Worm (Caenorhabditis elegans) whole organism, L2 larva: ENCODE results near the gene C08F11.3.

Experiments
- C34F6.9 ChIP-seq: fragments of 150-350 bp; optimal IDR thresholded peaks from 2 replicates; lab custom pipeline; 2014; ENCODE audit warnings: missing biosample characterization, missing genetic modification characterization
- F13H6.1 ChIP-seq: sonication (generic microtip); optimal IDR thresholded peaks from 2 replicates; lab custom pipeline; 2016; ENCODE audit warnings: missing genetic modification characterization, missing compliant biosample characterization
- R02D3.7 ChIP-seq: fragments of 150-350 bp; optimal IDR thresholded peaks from 2 replicates; lab custom pipeline; 2014; ENCODE audit warnings: missing biosample characterization, missing genetic modification characterization
- Y55F3AM.14 ChIP-seq: fragments of 200-800 bp; sonication (Bioruptor generic); optimal IDR thresholded peaks from 2 replicates; lab custom pipeline; 2018; ENCODE audit warnings: mild to moderate bottlenecking, missing genetic modification characterization, missing compliant biosample characterization
- ZK546.5 ChIP-seq: sonication (generic microtip); optimal IDR thresholded peaks from 2 replicates; lab custom pipeline; 2017; ENCODE audit warnings: missing biosample characterization, missing genetic modification characterization
- alr-1 ChIP-seq: fragments of 150-350 bp; optimal IDR thresholded peaks from 2 replicates; lab custom pipeline; 2014; ENCODE audit warnings: missing biosample characterization, missing genetic modification characterization
- aly-2 ChIP-seq: fragments of 150-350 bp; optimal IDR thresholded peaks from 2 replicates; lab custom pipeline; 2014; ENCODE audit warnings: missing biosample characterization, missing genetic modification characterization
- ama-1 ChIP-seq: fragments of 150-350 bp; optimal IDR thresholded peaks from 2 replicates; lab custom pipeline; 2018; ENCODE audit warnings: inconsistent platforms
- blmp-1 ChIP-seq: sonication (generic microtip); optimal IDR thresholded peaks from 2 replicates; lab custom pipeline; 2017; ENCODE audit warnings: missing genetic modification characterization, mild to moderate bottlenecking, missing compliant biosample characterization, antibody characterized with exemption, moderate library complexity; ENCODE audit not compliant: insufficient read depth
- ceh-16 ChIP-seq: fragments of 150-350 bp; optimal IDR thresholded peaks from 2 replicates; lab custom pipeline; 2014; ENCODE audit warnings: missing biosample characterization, missing genetic modification characterization
- ceh-82 ChIP-seq: fragments of 150-350 bp; optimal IDR thresholded peaks from 2 replicates; lab custom pipeline; 2014; ENCODE audit warnings: missing biosample characterization, missing genetic modification characterization
- crh-2 ChIP-seq: sonication (generic microtip); optimal IDR thresholded peaks from 2 replicates; lab custom pipeline; 2017; ENCODE audit warnings: missing biosample characterization, missing genetic modification characterization
- egl-27 ChIP-seq: sonication (generic microtip); optimal IDR thresholded peaks from 3 replicates; lab custom pipeline; 2017; ENCODE audit warnings: missing biosample characterization, missing genetic modification reagents, missing genetic modification characterization
- elt-1 ChIP-seq: fragments of 150-350 bp; optimal IDR thresholded peaks from 2 replicates; lab custom pipeline; 2014; ENCODE audit warnings: missing biosample characterization, missing genetic modification characterization
- fos-1 ChIP-seq: fragments of 150-350 bp; optimal IDR thresholded peaks from 2 replicates; lab custom pipeline; 2014; ENCODE audit warnings: missing biosample characterization, missing genetic modification characterization
- gmeb-1 ChIP-seq: fragments of 150-350 bp; optimal IDR thresholded peaks from 2 replicates; lab custom pipeline; 2014; ENCODE audit warnings: missing biosample characterization, missing genetic modification characterization
- lin-11 ChIP-seq: fragments of 150-350 bp; sonication (generic microtip); optimal IDR thresholded peaks from 2 replicates; lab custom pipeline; 2014; ENCODE audit warnings: missing biosample characterization, missing genetic modification characterization, inconsistent platforms, mixed read lengths
- lin-13 ChIP-seq: fragments of 150-350 bp; optimal IDR thresholded peaks from 2 replicates; lab custom pipeline; 2014; ENCODE audit warnings: missing biosample characterization, missing genetic modification reagents, missing genetic modification characterization
- mab-5 ChIP-seq: fragments of 150-350 bp; optimal IDR thresholded peaks from 2 replicates; lab custom pipeline; 2014; ENCODE audit warnings: missing biosample characterization, missing genetic modification characterization
- mdl-1 ChIP-seq, 2 experiments: fragments of 150-350 bp in 1 of 2; sonication (generic microtip) in 1 of 2; optimal IDR thresholded peaks; 2 replicates each; lab custom pipeline; 2017; ENCODE audit warnings: missing biosample characterization in 2 of 2, missing genetic modification characterization in 2 of 2
- nhr-12 ChIP-seq: fragments of 150-350 bp; optimal IDR thresholded peaks from 2 replicates; lab custom pipeline; 2014; ENCODE audit warnings: missing biosample characterization, missing genetic modification characterization
- nhr-129 ChIP-seq: fragments of 150-350 bp; optimal IDR thresholded peaks from 2 replicates; lab custom pipeline; 2014; ENCODE audit warnings: missing biosample characterization, missing genetic modification characterization
- nhr-21 ChIP-seq: fragments of 150-350 bp; optimal IDR thresholded peaks from 2 replicates; lab custom pipeline; 2014; ENCODE audit warnings: missing biosample characterization, missing genetic modification characterization
- nhr-23 ChIP-seq: fragments of 150-350 bp; optimal IDR thresholded peaks from 2 replicates; lab custom pipeline; 2014; ENCODE audit warnings: missing biosample characterization, missing genetic modification reagents, missing genetic modification characterization
- nhr-237 ChIP-seq: fragments of 150-350 bp; optimal IDR thresholded peaks from 2 replicates; lab custom pipeline; 2014; ENCODE audit warnings: missing biosample characterization, missing genetic modification characterization
- nhr-25 ChIP-seq: fragments of 150-350 bp; sonication (generic microtip); optimal IDR thresholded peaks from 3 replicates; lab custom pipeline; 2014; ENCODE audit warnings: missing biosample characterization, missing genetic modification characterization
- nhr-6 ChIP-seq: fragments of 150-350 bp; optimal IDR thresholded peaks from 2 replicates; lab custom pipeline; 2014; ENCODE audit warnings: missing biosample characterization, missing genetic modification characterization
- nhr-77 ChIP-seq: fragments of 150-350 bp; optimal IDR thresholded peaks from 2 replicates; lab custom pipeline; 2014; ENCODE audit warnings: missing biosample characterization, missing genetic modification characterization
- peb-1 ChIP-seq: fragments of 150-350 bp; optimal IDR thresholded peaks from 2 replicates; lab custom pipeline; 2014; ENCODE audit warnings: missing biosample characterization, missing genetic modification characterization
- sem-4 ChIP-seq: fragments of 150-350 bp; optimal IDR thresholded peaks from 2 replicates; lab custom pipeline; 2014; ENCODE audit warnings: missing biosample characterization, missing genetic modification reagents, missing genetic modification characterization
- sma-3 ChIP-seq: sonication (generic microtip); optimal IDR thresholded peaks from 2 replicates; lab custom pipeline; 2016; ENCODE audit warnings: missing genetic modification reagents, missing genetic modification characterization, missing compliant biosample characterization
- sma-9 ChIP-seq, 2 experiments: fragments of 150-350 bp in 1 of 2; sonication (generic microtip) in 1 of 2; optimal IDR thresholded peaks; 2 replicates each; lab custom pipeline; 2014 to 2016; ENCODE audit warnings: missing genetic modification characterization in 2 of 2, mild to moderate bottlenecking in 1 of 2, missing biosample characterization in 1 of 2, missing compliant biosample characterization in 1 of 2, missing genetic modification reagents in 1 of 2, moderate library complexity in 1 of 2
- unc-39 ChIP-seq: fragments of 150-350 bp; optimal IDR thresholded peaks from 2 replicates; lab custom pipeline; 2014; ENCODE audit warnings: missing biosample characterization, missing genetic modification characterization
- unc-55 ChIP-seq: fragments of 150-350 bp; sonication (generic microtip); optimal IDR thresholded peaks from 3 replicates; lab custom pipeline; 2014; ENCODE audit warnings: missing biosample characterization, missing genetic modification reagents, missing genetic modification characterization
- ztf-1 ChIP-seq: fragments of 200-800 bp; sonication (Bioruptor generic); conservative IDR thresholded peaks from 2 replicates; pipeline ENCODE4 v1.3.6; 2022; ENCODE audit warnings: missing genetic modification characterization, missing compliant biosample characterization
- ztf-11 ChIP-seq: sonication (generic microtip); optimal IDR thresholded peaks from 2 replicates; lab custom pipeline; 2017; ENCODE audit warnings: missing biosample characterization, missing genetic modification characterization
- ztf-4 ChIP-seq: fragments of 150-350 bp; optimal IDR thresholded peaks from 2 replicates; lab custom pipeline; 2014; ENCODE audit warnings: missing biosample characterization, missing genetic modification characterization

The C08F11.3 gene

DNA sequence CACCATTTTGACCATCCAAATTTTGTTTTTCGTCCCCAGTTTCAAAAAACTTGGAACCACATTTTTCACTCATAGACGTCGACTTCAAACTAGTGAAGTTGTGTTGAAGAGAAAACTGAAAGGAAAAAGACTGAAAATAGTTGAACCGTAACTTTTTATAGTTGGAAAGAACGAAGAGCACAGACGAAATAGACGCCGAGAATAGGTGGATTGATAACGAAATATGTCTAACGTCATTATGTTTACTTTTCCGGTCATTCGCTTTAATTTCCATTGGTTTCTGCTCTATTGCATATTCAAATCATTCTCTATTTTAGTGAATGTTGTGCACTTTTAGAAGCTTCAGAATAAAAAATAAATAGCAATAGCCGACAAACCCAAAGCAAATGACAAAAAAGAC lies 9.5 kb upstream of the C08F11.3 start, which contains the start of gene C08F11.13:
TSS of gene C08F11.13 (minus strand) at position 138 of the 400 bp plus-strand sequence.
- TF ChIP-seq C34F6.9 (tag; lab: Kevin White, UChicago) (no peak), lin-13 (GFP tag; lab: Kevin White, UChicago) (no peak), nhr-21 (tag; lab: Kevin White, UChicago) (no peak), nhr-129 (tag; lab: Kevin White, UChicago) (peak; percentile 12), nhr-25 (tag; lab: Kevin White, UChicago) (no peak), egl-27 (tag; lab: Kevin White, UChicago) (no peak), fos-1 (peak; percentile 43), nhr-6 (tag; lab: Kevin White, UChicago) (no peak), F13H6.1 (tag; lab: Kevin White, UChicago) (no peak), ceh-16 (tag; lab: Kevin White, UChicago) (no peak), blmp-1 (no peak), unc-39 (tag; lab: Kevin White, UChicago) (no peak), unc-55 (GFP tag; lab: Kevin White, UChicago) (no peak), ztf-11 (no peak), sem-4 (tag; lab: Kevin White, UChicago) (no peak), mab-5 (tag; lab: Kevin White, UChicago) (no peak), gmeb-1 (tag; lab: Kevin White, UChicago) (peak; percentile 18), peb-1 (tag; lab: Kevin White, UChicago) (no peak), nhr-23 (no peak), sma-9 (GFP tag; optimal IDR thresholded peaks at IDR 0.05; lab: Kevin White, UChicago) (peak; percentile 60), sma-9 (tag; optimal IDR thresholded peaks at IDR 0.05; lab: Kevin White, UChicago) (no peak)

- TF ChIP-seq fos-1 (no peak), nhr-237 (tag; lab: Kevin White, UChicago) (no peak), nhr-12 (tag; lab: Kevin White, UChicago) (no peak), blmp-1 (no peak), ama-1 (lab: Kevin White, UChicago) (no peak), unc-39 (tag; lab: Kevin White, UChicago) (no peak), alr-1 (tag; lab: Kevin White, UChicago) (no peak), ceh-82 (tag; lab: Kevin White, UChicago) (no peak), crh-2 (no peak), ztf-11 (no peak), elt-1 (no peak), mdl-1 (tag; optimal IDR thresholded peaks at IDR 0.05; lab: Kevin White, UChicago) (no peak), F13H6.1 (tag; lab: Kevin White, UChicago) (no peak), ceh-16 (tag; lab: Kevin White, UChicago) (no peak), C34F6.9 (tag; lab: Kevin White, UChicago) (no peak), sma-9 (GFP tag; optimal IDR thresholded peaks at IDR 0.05; lab: Kevin White, UChicago) (no peak), sma-9 (tag; optimal IDR thresholded peaks at IDR 0.05; lab: Kevin White, UChicago) (no peak), nhr-77 (tag; lab: Kevin White, UChicago) (no peak), peb-1 (tag; lab: Kevin White, UChicago) (no peak), nhr-23 (no peak), ztf-1 (GFP tag; lab: Robert Waterston, UW) (no peak)
These were observed 4.2 kb downstream of the C08F11.3 start, which contains the start of gene C08F11.1 for ce11 chrIV:13623533-13623932. TSS of gene C08F11.1 (plus strand) at chrIV:13623833.

ce11 chrIV:13626469-13626868 lies 7.2 kb downstream of the C08F11.3 start, which contains the start of gene sru-21:
TSS of gene sru-21 (plus strand) at chrIV:13626769.
- TF ChIP-seq mdl-1 (tag; optimal IDR thresholded peaks at IDR 0.05; lab: Kevin White, UChicago) = no peak
- no peak for TF ChIP-seq ztf-4 (tag; lab: Kevin White, UChicago)
- no peak for TF ChIP-seq F13H6.1 (tag; lab: Kevin White, UChicago)
- TF ChIP-seq lin-11 (tag; lab: Kevin White, UChicago) = no peak
- TF ChIP-seq nhr-21 (tag; lab: Kevin White, UChicago) = no peak
- TF ChIP-seq sma-9 (GFP tag; optimal IDR thresholded peaks at IDR 0.05; lab: Kevin White, UChicago) = no peak
- TF ChIP-seq sma-9 (tag; optimal IDR thresholded peaks at IDR 0.05; lab: Kevin White, UChicago) = no peak
- TF ChIP-seq unc-55 (GFP tag; lab: Kevin White, UChicago) = no peak
- TF ChIP-seq blmp-1 = no peak
- no peak for TF ChIP-seq sma-3 (GFP tag; lab: Kevin White, UChicago)
- TF ChIP-seq, all 48 proteins: peak for 0

DNA sequence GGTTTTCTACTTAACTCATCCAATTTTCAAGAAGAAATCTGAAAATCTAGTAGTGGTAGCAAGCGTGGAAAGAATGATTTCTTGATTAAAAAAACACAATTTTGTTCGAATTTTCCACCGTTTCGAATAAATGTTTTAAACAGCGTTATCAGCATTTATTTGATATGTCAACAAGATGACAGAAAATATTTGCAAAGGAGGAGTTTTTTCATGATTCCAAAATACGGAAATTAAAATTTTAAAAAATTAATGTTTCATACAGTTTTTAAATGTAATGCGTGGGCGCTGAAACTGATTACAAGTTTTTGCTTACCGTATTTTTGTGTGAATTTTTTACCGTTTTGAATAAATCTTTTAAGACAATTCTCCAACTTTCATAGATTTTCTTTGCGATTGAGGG lies 13.3 kb downstream of the C08F11.3 start:
- no peak for TF ChIP-seq fos-1
- TF ChIP-seq elt-1 = no peak
- no peak for TF ChIP-seq nhr-6 (tag; lab: Kevin White, UChicago)
- TF ChIP-seq ZK546.5 (tag; lab: Kevin White, UChicago) = no peak
- TF ChIP-seq Y55F3AM.14 = no peak
- TF ChIP-seq R02D3.7 (tag; lab: Kevin White, UChicago) = no peak
- no peak for TF ChIP-seq mab-5 (tag; lab: Kevin White, UChicago)
- no peak for TF ChIP-seq nhr-12 (tag; lab: Kevin White, UChicago)
- TF ChIP-seq crh-2 = no peak
- no peak for TF ChIP-seq sma-9 (GFP tag; optimal IDR thresholded peaks at IDR 0.05; lab: Kevin White, UChicago)
- no peak for TF ChIP-seq sma-9 (tag; optimal IDR thresholded peaks at IDR 0.05; lab: Kevin White, UChicago)
- no peak for TF ChIP-seq lin-13 (GFP tag; lab: Kevin White, UChicago)
- no peak for TF ChIP-seq aly-2
- TF ChIP-seq gmeb-1 (tag; lab: Kevin White, UChicago) = no peak
